Fruit fly (Drosophila melanogaster) whole organism, embryonic: ENCODE results near the gene UQCR-14L.

Experiments used
- Abd-B ChIP-seq: fragments of 200-800 bp; sonication (Bioruptor generic); optimal IDR thresholded peaks from 2 replicates; lab custom pipeline; 2018; ENCODE audit warnings: missing biosample characterization, mild to moderate bottlenecking, missing genetic modification characterization, moderate library complexity
- Atf-2 ChIP-seq: fragments of 200-800 bp; sonication (Bioruptor generic); optimal IDR thresholded peaks from 2 replicates; lab custom pipeline; 2016; ENCODE audit warnings: missing biosample characterization, missing genetic modification characterization
- CG11093 ChIP-seq: fragments of 200-800 bp; sonication (Bioruptor generic); IDR thresholded peaks from 3 replicates; pipeline ENCODE4 v1.3.6; 2022; ENCODE audit warnings: missing biosample characterization, missing genetic modification characterization
- CG1233 ChIP-seq: fragments of 200-800 bp; sonication (Bioruptor generic); optimal IDR thresholded peaks from 4 replicates; lab custom pipeline; 2018; ENCODE audit warnings: missing biosample characterization, mild to moderate bottlenecking, missing genetic modification characterization
- CG12744 ChIP-seq: fragments of 200-800 bp; sonication (Bioruptor generic); optimal IDR thresholded peaks from 2 replicates; lab custom pipeline; 2016; ENCODE audit warnings: missing biosample characterization, missing genetic modification characterization
- CG12769 ChIP-seq: fragments of 200-800 bp; sonication (Bioruptor generic); optimal IDR thresholded peaks from 2 replicates; lab custom pipeline; 2019; ENCODE audit warnings: missing biosample characterization, mild to moderate bottlenecking, missing genetic modification characterization, moderate library complexity
- CG13424 ChIP-seq: fragments of 200-800 bp; sonication (Bioruptor generic); optimal IDR thresholded peaks from 2 replicates; lab custom pipeline; 2019; ENCODE audit warnings: missing biosample characterization, mild to moderate bottlenecking, missing genetic modification characterization, moderate library complexity
- CG17361 ChIP-seq: fragments of 200-800 bp; sonication (Bioruptor generic); IDR thresholded peaks from 3 replicates; pipeline ENCODE4 v1.3.6; 2022; ENCODE audit warnings: missing biosample characterization, missing genetic modification characterization
- CG3281 ChIP-seq: fragments of 200-800 bp; sonication (Bioruptor generic); optimal IDR thresholded peaks from 3 replicates; lab custom pipeline; 2017; ENCODE audit warnings: missing biosample characterization, mild to moderate bottlenecking, missing genetic modification characterization
- CG34422 ChIP-seq: fragments of 200-800 bp; sonication (Bioruptor generic); IDR thresholded peaks from 3 replicates; pipeline ENCODE4 v1.3.6; 2022; ENCODE audit warnings: missing biosample characterization, missing genetic modification characterization
- CG3847 ChIP-seq: fragments of 200-800 bp; sonication (Bioruptor generic); IDR thresholded peaks from 2 replicates; pipeline ENCODE4 v1.3.6; 2022; ENCODE audit warnings: missing biosample characterization, missing genetic modification characterization
- CG43689 ChIP-seq: fragments of 200-800 bp; sonication (Bioruptor generic); IDR thresholded peaks from 2 replicates; pipeline ENCODE4 v1.3.6; 2022; ENCODE audit warnings: missing biosample characterization, missing genetic modification characterization
- CG4424 ChIP-seq: fragments of 200-800 bp; sonication (Bioruptor generic); optimal IDR thresholded peaks from 3 replicates; lab custom pipeline; 2016; ENCODE audit warnings: missing biosample characterization, missing genetic modification characterization
- CG5953 ChIP-seq: fragments of 200-800 bp; sonication (Bioruptor generic); IDR thresholded peaks from 2 replicates; pipeline ENCODE4 v1.3.6; 2022; ENCODE audit warnings: missing biosample characterization, missing genetic modification characterization
- CG7556 ChIP-seq: fragments of 200-800 bp; sonication (Bioruptor generic); optimal IDR thresholded peaks from 2 replicates; lab custom pipeline; 2017; ENCODE audit warnings: missing biosample characterization, mild to moderate bottlenecking, missing genetic modification characterization
- CG8944 ChIP-seq: fragments of 200-800 bp; sonication (Bioruptor generic); optimal IDR thresholded peaks from 3 replicates; lab custom pipeline; 2016; ENCODE audit warnings: missing biosample characterization, missing genetic modification characterization
- CG9727 ChIP-seq: fragments of 200-800 bp; sonication (Bioruptor generic); optimal IDR thresholded peaks from 3 replicates; lab custom pipeline; 2017; ENCODE audit warnings: missing biosample characterization, mild to moderate bottlenecking, missing genetic modification characterization
- CG9932 ChIP-seq: fragments of 200-800 bp; sonication (Bioruptor generic); IDR thresholded peaks from 2 replicates; pipeline ENCODE4 v1.3.6; 2022; ENCODE audit warnings: missing biosample characterization, missing genetic modification characterization
- CHES-1-like ChIP-seq: fragments of 200-800 bp; sonication (Bioruptor generic); optimal IDR thresholded peaks from 2 replicates; lab custom pipeline; 2016; ENCODE audit warnings: missing biosample characterization, missing genetic modification characterization
- H15 ChIP-seq: fragments of 200-800 bp; sonication (Bioruptor generic); IDR thresholded peaks from 3 replicates; pipeline ENCODE4 v1.3.6; 2022; ENCODE audit warnings: missing biosample characterization, missing genetic modification characterization
- Hmx ChIP-seq: fragments of 200-800 bp; sonication (Bioruptor generic); optimal IDR thresholded peaks from 2 replicates; lab custom pipeline; 2016; ENCODE audit warnings: missing biosample characterization, missing genetic modification characterization
- Hr39 ChIP-seq: fragments of >200 bp; optimal IDR thresholded peaks from 2 replicates; lab custom pipeline; 2017
- Lpt ChIP-seq: fragments of >200 bp; optimal IDR thresholded peaks from 2 replicates; lab custom pipeline; 2018; ENCODE audit warnings: missing biosample characterization, missing genetic modification characterization
- Meics ChIP-seq: fragments of 200-800 bp; sonication (Bioruptor generic); optimal IDR thresholded peaks from 2 replicates; lab custom pipeline; 2017; ENCODE audit warnings: missing biosample characterization, mild to moderate bottlenecking, missing genetic modification characterization
- Myb ChIP-seq: fragments of 200-800 bp; sonication (Bioruptor generic); optimal IDR thresholded peaks from 2 replicates; lab custom pipeline; 2016; ENCODE audit warnings: missing biosample characterization, missing genetic modification characterization
- PHDP ChIP-seq: fragments of 200-800 bp; sonication (Bioruptor generic); optimal IDR thresholded peaks from 3 replicates; lab custom pipeline; 2018; ENCODE audit warnings: missing biosample characterization, mild to moderate bottlenecking, missing genetic modification characterization, moderate library complexity
- Sox102F ChIP-seq: fragments of 200-800 bp; sonication (Bioruptor generic); optimal IDR thresholded peaks from 2 replicates; lab custom pipeline; 2018; ENCODE audit warnings: missing biosample characterization, mild to moderate bottlenecking, missing genetic modification characterization, moderate library complexity
- Trl ChIP-seq, 3 experiments: fragments of >200 bp in 2 of 3; fragments of 200-800 bp in 1 of 3; sonication (Bioruptor generic) in 1 of 3; optimal IDR thresholded peaks; 2 replicates in 1 of 3; 3 replicates in 2 of 3; lab custom pipeline; 2016 to 2017; ENCODE audit warnings: missing biosample characterization in 1 of 3, missing genetic modification characterization in 1 of 3
- Usf ChIP-seq: fragments of 200-800 bp; sonication (Bioruptor generic); optimal IDR thresholded peaks from 2 replicates; lab custom pipeline; 2017; ENCODE audit warnings: missing genotype, missing biosample characterization, missing genetic modification characterization
- Xbp1 ChIP-seq: fragments of 200-800 bp; sonication (Bioruptor generic); optimal IDR thresholded peaks from 3 replicates; lab custom pipeline; 2016; ENCODE audit warnings: missing biosample characterization, mild to moderate bottlenecking, missing genetic modification characterization
- abd-A ChIP-seq: fragments of 200-800 bp; sonication (Bioruptor generic); optimal IDR thresholded peaks from 3 replicates; lab custom pipeline; 2019; ENCODE audit warnings: missing biosample characterization, mild to moderate bottlenecking, missing genetic modification characterization, moderate library complexity
- bsh ChIP-seq, 2 experiments: fragments of 200-800 bp; sonication (Bioruptor generic); optimal IDR thresholded peaks; 2 replicates each; lab custom pipeline; 2017 to 2018; ENCODE audit warnings: mild to moderate bottlenecking in 2 of 2, missing biosample characterization in 2 of 2, missing genetic modification characterization in 2 of 2, moderate library complexity in 1 of 2
- chm ChIP-seq: fragments of 200-800 bp; sonication (Bioruptor generic); IDR thresholded peaks from 2 replicates; pipeline ENCODE4 v1.3.6; 2022; ENCODE audit warnings: missing biosample characterization, missing genetic modification characterization
- croc ChIP-seq: fragments of 200-800 bp; sonication (Bioruptor generic); conservative IDR thresholded peaks from 3 replicates; pipeline ENCODE4 v1.3.6; 2022; ENCODE audit warnings: missing biosample characterization, missing genetic modification characterization
- dpn ChIP-seq, 2 experiments: fragments of 200-800 bp; sonication (Bioruptor generic); optimal IDR thresholded peaks; 3 replicates each; lab custom pipeline; 2016; ENCODE audit warnings: missing biosample characterization in 2 of 2, missing genetic modification characterization in 2 of 2
- exex ChIP-seq: fragments of 200-800 bp; sonication (Bioruptor generic); optimal IDR thresholded peaks from 4 replicates; lab custom pipeline; 2018; ENCODE audit warnings: missing biosample characterization, mild to moderate bottlenecking, missing genetic modification characterization, moderate library complexity
- gem ChIP-seq: fragments of 200-800 bp; sonication (Bioruptor generic); optimal IDR thresholded peaks from 2 replicates; lab custom pipeline; 2019; ENCODE audit warnings: missing biosample characterization, mild to moderate bottlenecking, missing genetic modification characterization, moderate library complexity
- hkb ChIP-seq, 2 experiments: fragments of 200-800 bp in 1 of 2; fragments of >200 bp in 1 of 2; sonication (Bioruptor generic) in 1 of 2; IDR thresholded peaks in 1 of 2; optimal IDR thresholded peaks in 1 of 2; 2 replicates each; pipeline versions ENCODE4 v1.3.6 to Lab custom; 2017 to 2022; ENCODE audit warnings: missing biosample characterization in 1 of 2, missing genetic modification characterization in 1 of 2
- kah ChIP-seq: fragments of 200-800 bp; sonication (Bioruptor generic); optimal IDR thresholded peaks from 2 replicates; lab custom pipeline; 2018; ENCODE audit warnings: missing biosample characterization, mild to moderate bottlenecking, missing genetic modification characterization
- kay ChIP-seq: fragments of 200-800 bp; sonication (Bioruptor generic); optimal IDR thresholded peaks from 2 replicates; lab custom pipeline; 2016; ENCODE audit warnings: missing biosample characterization, missing genetic modification characterization
- klu ChIP-seq: fragments of 200-800 bp; sonication (Bioruptor generic); IDR thresholded peaks from 2 replicates; pipeline ENCODE4 v1.3.6; 2022; ENCODE audit warnings: missing biosample characterization, missing genetic modification characterization
- knrl ChIP-seq: fragments of 200-800 bp; sonication (Bioruptor generic); IDR thresholded peaks from 3 replicates; pipeline ENCODE4 v1.3.6; 2022; ENCODE audit warnings: missing biosample characterization, missing genetic modification characterization; ENCODE audit not compliant: partially characterized antibody
- org-1 ChIP-seq: fragments of 200-800 bp; sonication (Bioruptor generic); optimal IDR thresholded peaks from 2 replicates; lab custom pipeline; 2017; ENCODE audit warnings: missing biosample characterization, missing genetic modification characterization
- pho ChIP-seq: fragments of 200-800 bp; sonication (Bioruptor generic); optimal IDR thresholded peaks from 2 replicates; lab custom pipeline; 2016; ENCODE audit warnings: missing biosample characterization, missing genetic modification characterization
- sqz ChIP-seq: fragments of 200-800 bp; sonication (Bioruptor generic); optimal IDR thresholded peaks from 3 replicates; lab custom pipeline; 2018; ENCODE audit warnings: missing biosample characterization, mild to moderate bottlenecking, missing genetic modification characterization
- sug ChIP-seq: fragments of 200-800 bp; optimal IDR thresholded peaks from 2 replicates; lab custom pipeline; 2019; ENCODE audit warnings: missing biosample characterization, mild to moderate bottlenecking, missing genetic modification characterization, moderate library complexity
- tll ChIP-seq, 2 experiments: fragments of 200-800 bp in 1 of 2; fragments of >200 bp in 1 of 2; sonication (Bioruptor generic) in 1 of 2; optimal IDR thresholded peaks; 2 replicates each; lab custom pipeline; 2017 to 2019; ENCODE audit warnings: missing biosample characterization in 2 of 2, missing genetic modification characterization in 2 of 2, mild to moderate bottlenecking in 1 of 2, moderate library complexity in 1 of 2
- tup ChIP-seq: fragments of 200-800 bp; sonication (Bioruptor generic); optimal IDR thresholded peaks from 2 replicates; lab custom pipeline; 2016; ENCODE audit warnings: missing biosample characterization, mild to moderate bottlenecking, missing genetic modification characterization, moderate library complexity
- zfh1 ChIP-seq: fragments of 200-800 bp; sonication (Bioruptor generic); IDR thresholded peaks from 3 replicates; pipeline ENCODE4 v1.3.6; 2022; ENCODE audit warnings: missing biosample characterization, missing genetic modification characterization

UQCR-14L gene

DNA sequence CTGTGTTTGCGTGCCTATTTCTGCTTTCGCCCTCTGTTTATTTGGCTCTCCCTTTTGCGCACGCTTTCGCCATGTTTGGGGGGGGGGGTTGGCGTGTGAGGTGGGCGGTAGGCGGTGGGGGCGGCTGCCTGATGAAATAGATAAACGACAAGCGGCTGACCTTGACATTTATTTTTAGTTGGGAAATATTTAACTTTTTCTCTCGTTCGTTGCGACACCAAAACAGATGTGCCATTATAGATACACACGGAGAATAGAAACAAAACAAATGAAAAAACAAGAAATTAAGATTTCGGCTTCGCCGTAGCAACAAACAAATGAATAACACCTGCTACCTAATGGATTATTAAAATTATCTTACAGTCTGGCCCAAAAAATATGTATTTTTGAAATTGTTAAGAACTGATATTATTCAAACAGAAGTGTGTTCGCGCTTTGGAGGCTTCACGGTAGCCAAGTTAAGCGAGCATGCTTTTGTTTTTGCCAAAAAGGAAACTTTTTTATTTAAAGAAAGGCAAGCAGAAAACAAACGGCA is 38.4 kb downstream of the UQCR-14L start (continued):
- TF ChIP-seq kay (peak; percentile 39), Hmx (GFP tag; lab: Kevin White, UChicago) (no peak), abd-A (tag; lab: Kevin White, UChicago) (peak; percentile 92), CG17361 (GFP tag; lab: Robert Waterston, UW) (peak; percentile 66; the same call in 2 of the 3 replicates), Hr39 (lab: Kevin White, UChicago) (no peak), Xbp1 (GFP tag; lab: Kevin White, UChicago) (peak; percentile 48), CG12769 (tag; lab: Kevin White, UChicago) (peak; percentile 86), CG34422 (GFP tag; lab: Robert Waterston, UW) (no peak; the same call in 2 of the 3 replicates), pho (GFP tag; lab: Kevin White, UChicago) (peak; percentile 15), gem (peak; percentile 80), CHES-1-like (GFP tag; lab: Kevin White, UChicago) (no peak), zfh1 (GFP tag; lab: Robert Waterston, UW) (peak; percentile 36; the same call in 1 of the 3 replicates), sug (tag; lab: Kevin White, UChicago) (peak; percentile 67), Myb (peak; percentile 23), CG9727 (GFP tag; lab: Kevin White, UChicago) (peak; percentile 75), Trl (optimal IDR thresholded peaks at IDR 0.05; lab: Kevin White, UChicago) (no peak), Trl (GFP tag; optimal IDR thresholded peaks at IDR 0.05; lab: Kevin White, UChicago) (peak; percentile 44), CG13424 (tag; lab: Kevin White, UChicago) (peak; percentile 67), Abd-B (GFP tag; lab: Kevin White, UChicago) (peak; percentile 54), bsh (GFP tag; optimal IDR thresholded peaks at IDR 0.05; lab: Kevin White, UChicago) (peak in 1 of 2 experiments; percentile 35), kah (GFP tag; lab: Kevin White, UChicago) (peak; percentile 61), org-1 (GFP tag; lab: Kevin White, UChicago) (peak; percentile 56), croc (peak; percentile 24; the same call in 1 of the 3 replicates), knrl (GFP tag; lab: Robert Waterston, UW) (no peak), Meics (GFP tag; lab: Kevin White, UChicago) (peak; percentile 75), CG11093 (GFP tag; lab: Robert Waterston, UW) (peak; percentile 45; the same call in 1 of the 3 replicates), exex (tag; lab: Kevin White, UChicago) (peak; percentile 11), hkb (optimal IDR thresholded peaks at IDR 0.05; lab: Kevin White, UChicago) (no peak), hkb (GFP tag; IDR thresholded peaks at IDR 0.05; lab: Robert Waterston, UW) (peak; percentile 77), klu (GFP tag; lab: Robert Waterston, UW) (peak; percentile 38; the same call in 1 of the 2 replicates), dpn (GFP tag; optimal IDR thresholded peaks at IDR 0.05; lab: Kevin White, UChicago) (peak; percentile 62 to 72), CG4424 (GFP tag; lab: Kevin White, UChicago) (peak; percentile 35), chm (GFP tag; lab: Robert Waterston, UW) (no peak), CG5953 (no peak), tll (GFP tag; optimal IDR thresholded peaks at IDR 0.05; lab: Kevin White, UChicago) (no peak), Lpt (GFP tag; lab: Kevin White, UChicago) (no peak), Atf-2 (GFP tag; lab: Kevin White, UChicago) (peak; percentile 20), CG1233 (GFP tag; lab: Kevin White, UChicago) (peak; percentile 23), PHDP (tag; lab: Kevin White, UChicago) (peak; percentile 60), H15 (GFP tag; lab: Robert Waterston, UW) (0 out of 3 replicates have a peak, but pooled peaks have one; percentile 29), CG3281 (GFP tag; lab: Kevin White, UChicago) (peak; percentile 63), CG9932 (GFP tag; lab: Robert Waterston, UW) (peak; percentile 86), CG7556 (peak; percentile 71), Sox102F (GFP tag; lab: Kevin White, UChicago) (peak; percentile 67), sqz (GFP tag; lab: Kevin White, UChicago) (peak; percentile 33), CG3847 (GFP tag; lab: Robert Waterston, UW) (peak; percentile 63), Usf (peak; percentile 17), tup (GFP tag; lab: Kevin White, UChicago) (no peak), CG43689 (0 out of 2 replicates have a peak, but pooled peaks have one; percentile 13), CG8944 (GFP tag; lab: Kevin White, UChicago) (peak; percentile 19), CG12744 (GFP tag; lab: Kevin White, UChicago) (peak; percentile 10)
